Fruit fly (Drosophila melanogaster) whole organism, embryonic: ENCODE measurements around the gene CG46462.

Experiments
- Awh ChIP-seq: fragments of 200-800 bp; sonication (Bioruptor generic); IDR thresholded peaks from 2 replicates; pipeline ENCODE4, ENCODE4 v1.3.6; 2022; ENCODE audit warnings: missing biosample characterization, missing genetic modification characterization
- CG10321 ChIP-seq: fragments of 200-800 bp; sonication (Bioruptor generic); IDR thresholded peaks from 2 replicates; pipeline ENCODE4 v1.3.6; 2022; ENCODE audit warnings: missing biosample characterization, missing genetic modification characterization
- CG10543 ChIP-seq: fragments of 200-800 bp; sonication (Bioruptor generic); optimal IDR thresholded peaks from 3 replicates; lab custom pipeline; 2017; ENCODE audit warnings: missing biosample characterization, mild to moderate bottlenecking, missing genetic modification characterization, moderate library complexity
- CG12769 ChIP-seq: fragments of 200-800 bp; sonication (Bioruptor generic); optimal IDR thresholded peaks from 2 replicates; lab custom pipeline; 2019; ENCODE audit warnings: missing biosample characterization, mild to moderate bottlenecking, missing genetic modification characterization, moderate library complexity
- CG13296 ChIP-seq: fragments of 200-800 bp; sonication (Bioruptor generic); optimal IDR thresholded peaks from 3 replicates; lab custom pipeline; 2018; ENCODE audit warnings: missing biosample characterization, mild to moderate bottlenecking, missing genetic modification characterization
- CG13894 ChIP-seq: fragments of 200-800 bp; sonication (Bioruptor generic); optimal IDR thresholded peaks from 3 replicates; lab custom pipeline; 2018; ENCODE audit warnings: missing biosample characterization, mild to moderate bottlenecking, missing genetic modification characterization, moderate library complexity
- CG15514 ChIP-seq: fragments of 200-800 bp; sonication (Bioruptor generic); optimal IDR thresholded peaks from 3 replicates; lab custom pipeline; 2017; ENCODE audit warnings: missing biosample characterization, missing genetic modification characterization, mild to moderate bottlenecking, moderate library complexity, missing genetic modification reagents
- CG18599 ChIP-seq: fragments of 200-800 bp; sonication (Bioruptor generic); optimal IDR thresholded peaks from 3 replicates; lab custom pipeline; 2017; ENCODE audit warnings: missing biosample characterization, missing genetic modification characterization, mild to moderate bottlenecking, moderate library complexity, missing genetic modification reagents
- CG2199 ChIP-seq: fragments of 200-800 bp; sonication (Bioruptor generic); IDR thresholded peaks from 3 replicates; pipeline ENCODE4 v1.3.6; 2022; ENCODE audit warnings: missing biosample characterization, missing genetic modification characterization
- CG34224 ChIP-seq: fragments of 200-800 bp; sonication (Bioruptor generic); IDR thresholded peaks from 3 replicates; pipeline ENCODE4 v1.3.6; 2022; ENCODE audit warnings: missing biosample characterization, missing genetic modification characterization; ENCODE audit not compliant: partially characterized antibody
- CG34376 ChIP-seq: fragments of 200-800 bp; sonication (Bioruptor generic); optimal IDR thresholded peaks from 2 replicates; lab custom pipeline; 2018; ENCODE audit warnings: missing biosample characterization, mild to moderate bottlenecking, missing genetic modification characterization
- CG6254 ChIP-seq: fragments of 200-800 bp; sonication (Bioruptor generic); optimal IDR thresholded peaks from 3 replicates; lab custom pipeline; 2017; ENCODE audit warnings: mild to moderate bottlenecking, missing biosample characterization, missing genetic modification reagents, missing genetic modification characterization
- CG6272 ChIP-seq: fragments of 200-800 bp; sonication (Bioruptor generic); IDR thresholded peaks from 2 replicates; pipeline ENCODE4 v1.3.6; 2022; ENCODE audit warnings: missing biosample characterization, missing genetic modification characterization
- CG7372 ChIP-seq: fragments of 200-800 bp; sonication (Bioruptor generic); IDR thresholded peaks from 2 replicates; pipeline ENCODE4 v1.3.6; 2022; ENCODE audit warnings: missing biosample characterization, missing genetic modification characterization
- CG8924 ChIP-seq: fragments of 200-800 bp; optimal IDR thresholded peaks from 3 replicates; lab custom pipeline; 2019; ENCODE audit warnings: missing biosample characterization, mild to moderate bottlenecking, missing genetic modification characterization, moderate library complexity
- Deaf1 ChIP-seq: fragments of 200-800 bp; optimal IDR thresholded peaks from 3 replicates; lab custom pipeline; 2019; ENCODE audit warnings: missing biosample characterization, mild to moderate bottlenecking, missing genetic modification characterization, moderate library complexity
- Fer1 ChIP-seq: fragments of 200-800 bp; sonication (Bioruptor generic); optimal IDR thresholded peaks from 2 replicates; lab custom pipeline; 2017; ENCODE audit warnings: missing biosample characterization, mild to moderate bottlenecking, missing genetic modification characterization
- GATAe ChIP-seq: fragments of 200-800 bp; sonication (Bioruptor generic); conservative IDR thresholded peaks from 2 replicates; pipeline ENCODE4 v1.3.6; 2022; ENCODE audit warnings: missing biosample characterization, missing genetic modification characterization
- HmgZ ChIP-seq: fragments of 200-800 bp; sonication (Bioruptor generic); optimal IDR thresholded peaks from 2 replicates; lab custom pipeline; 2018; ENCODE audit warnings: missing biosample characterization, mild to moderate bottlenecking, missing genetic modification characterization
- Hr51 ChIP-seq, 2 experiments: fragments of 200-800 bp; sonication (Bioruptor generic); optimal IDR thresholded peaks; 2 replicates in 1 of 2; 3 replicates in 1 of 2; lab custom pipeline; 2016 to 2018; ENCODE audit warnings: missing biosample characterization in 2 of 2, missing genetic modification characterization in 2 of 2, mild to moderate bottlenecking in 1 of 2, moderate library complexity in 1 of 2
- Med ChIP-seq: fragments of 200-800 bp; sonication (Bioruptor generic); peaks from one replicate; lab custom pipeline; 2016; ENCODE audit warnings: missing biosample characterization, missing genetic modification characterization, mild to moderate bottlenecking, inconsistent platforms, moderate library complexity
- Pdp1 ChIP-seq, 2 experiments: fragments of 200-800 bp; sonication (Bioruptor generic); optimal IDR thresholded peaks; 3 replicates each; lab custom pipeline; 2016; ENCODE audit warnings: missing biosample characterization in 2 of 2, missing genetic modification characterization in 2 of 2, mild to moderate bottlenecking in 1 of 2, moderate library complexity in 1 of 2
- Ptx1 ChIP-seq: fragments of 200-800 bp; sonication (Bioruptor generic); IDR thresholded peaks from 2 replicates; pipeline ENCODE4 v1.3.6; 2022; ENCODE audit warnings: missing biosample characterization, missing genetic modification characterization
- ap ChIP-seq: fragments of 200-800 bp; sonication (Bioruptor generic); IDR thresholded peaks from 2 replicates; pipeline ENCODE4 v1.3.6; 2022; ENCODE audit warnings: missing biosample characterization, missing genetic modification characterization
- az2 ChIP-seq: fragments of 200-800 bp; sonication (Bioruptor generic); optimal IDR thresholded peaks from 3 replicates; lab custom pipeline; 2016; ENCODE audit warnings: missing biosample characterization, missing genetic modification characterization
- chinmo ChIP-seq: fragments of 200-800 bp; sonication (Bioruptor generic); IDR thresholded peaks from 4 replicates; pipeline ENCODE4 v1.3.6; 2022; ENCODE audit warnings: missing biosample characterization, missing genetic modification characterization; ENCODE audit not compliant: partially characterized antibody
- ci ChIP-seq: fragments of 200-800 bp; sonication (Bioruptor generic); IDR thresholded peaks from 3 replicates; pipeline ENCODE4 v1.3.6; 2022; ENCODE audit warnings: missing biosample characterization, missing genetic modification characterization
- corto ChIP-seq: fragments of 200-800 bp; sonication (Bioruptor generic); optimal IDR thresholded peaks from 2 replicates; lab custom pipeline; 2016; ENCODE audit warnings: missing biosample characterization, mild to moderate bottlenecking, missing genetic modification characterization, moderate library complexity
- cwo ChIP-seq: fragments of 200-800 bp; sonication (Bioruptor generic); optimal IDR thresholded peaks from 3 replicates; lab custom pipeline; 2017; ENCODE audit warnings: missing biosample characterization, missing genetic modification characterization, mild to moderate bottlenecking, moderate library complexity, missing genetic modification reagents
- disco-r ChIP-seq: fragments of 200-800 bp; sonication (Bioruptor generic); optimal IDR thresholded peaks from 2 replicates; lab custom pipeline; 2016; ENCODE audit warnings: missing biosample characterization, missing genetic modification characterization
- exex ChIP-seq: fragments of 200-800 bp; sonication (Bioruptor generic); optimal IDR thresholded peaks from 4 replicates; lab custom pipeline; 2018; ENCODE audit warnings: missing biosample characterization, mild to moderate bottlenecking, missing genetic modification characterization, moderate library complexity
- gcm ChIP-seq: fragments of 200-800 bp; sonication (Bioruptor generic); optimal IDR thresholded peaks from 2 replicates; lab custom pipeline; 2019; ENCODE audit warnings: missing biosample characterization, mild to moderate bottlenecking, missing genetic modification characterization, moderate library complexity
- grau ChIP-seq: fragments of 200-800 bp; optimal IDR thresholded peaks from 3 replicates; lab custom pipeline; 2019; ENCODE audit warnings: missing biosample characterization, mild to moderate bottlenecking, missing genetic modification characterization, moderate library complexity
- grn ChIP-seq: fragments of 200-800 bp; sonication (Bioruptor generic); optimal IDR thresholded peaks from 3 replicates; lab custom pipeline; 2017; ENCODE audit warnings: missing biosample characterization, missing genetic modification characterization
- lab ChIP-seq: fragments of 200-800 bp; sonication (Bioruptor generic); optimal IDR thresholded peaks from 3 replicates; lab custom pipeline; 2017; ENCODE audit warnings: missing biosample characterization, missing genetic modification characterization, mild to moderate bottlenecking, moderate library complexity, missing genetic modification reagents
- nom ChIP-seq: fragments of 200-800 bp; sonication (Bioruptor generic); optimal IDR thresholded peaks from 2 replicates; lab custom pipeline; 2017; ENCODE audit warnings: missing biosample characterization, missing genetic modification characterization, mild to moderate bottlenecking, moderate library complexity, missing genetic modification reagents
- oc ChIP-seq: fragments of 200-800 bp; sonication (Bioruptor generic); optimal IDR thresholded peaks from 2 replicates; lab custom pipeline; 2018; ENCODE audit warnings: missing biosample characterization, mild to moderate bottlenecking, missing genetic modification characterization, moderate library complexity
- pfk ChIP-seq: fragments of 200-800 bp; sonication (Bioruptor generic); optimal IDR thresholded peaks from 2 replicates; lab custom pipeline; 2018; ENCODE audit warnings: missing biosample characterization, mild to moderate bottlenecking, missing genetic modification characterization, moderate library complexity
- ro ChIP-seq: fragments of 200-800 bp; sonication (Bioruptor generic); IDR thresholded peaks from 2 replicates; pipeline ENCODE4 v1.3.6; 2022; ENCODE audit warnings: missing biosample characterization, missing genetic modification characterization
- sens ChIP-seq: fragments of 200-800 bp; sonication (Bioruptor generic); peaks from one replicate; lab custom pipeline; 2016; ENCODE audit warnings: missing biosample characterization, missing genetic modification characterization
- sqz ChIP-seq: fragments of 200-800 bp; sonication (Bioruptor generic); optimal IDR thresholded peaks from 3 replicates; lab custom pipeline; 2018; ENCODE audit warnings: missing biosample characterization, mild to moderate bottlenecking, missing genetic modification characterization
- tll ChIP-seq, 2 experiments: fragments of 200-800 bp in 1 of 2; fragments of >200 bp in 1 of 2; sonication (Bioruptor generic) in 1 of 2; optimal IDR thresholded peaks; 2 replicates each; lab custom pipeline; 2017 to 2019; ENCODE audit warnings: missing biosample characterization in 2 of 2, missing genetic modification characterization in 2 of 2, mild to moderate bottlenecking in 1 of 2, moderate library complexity in 1 of 2
- yki ChIP-seq: fragments of >200 bp; optimal IDR thresholded peaks from 3 replicates; lab custom pipeline; 2018

Gene CG46462

DNA sequence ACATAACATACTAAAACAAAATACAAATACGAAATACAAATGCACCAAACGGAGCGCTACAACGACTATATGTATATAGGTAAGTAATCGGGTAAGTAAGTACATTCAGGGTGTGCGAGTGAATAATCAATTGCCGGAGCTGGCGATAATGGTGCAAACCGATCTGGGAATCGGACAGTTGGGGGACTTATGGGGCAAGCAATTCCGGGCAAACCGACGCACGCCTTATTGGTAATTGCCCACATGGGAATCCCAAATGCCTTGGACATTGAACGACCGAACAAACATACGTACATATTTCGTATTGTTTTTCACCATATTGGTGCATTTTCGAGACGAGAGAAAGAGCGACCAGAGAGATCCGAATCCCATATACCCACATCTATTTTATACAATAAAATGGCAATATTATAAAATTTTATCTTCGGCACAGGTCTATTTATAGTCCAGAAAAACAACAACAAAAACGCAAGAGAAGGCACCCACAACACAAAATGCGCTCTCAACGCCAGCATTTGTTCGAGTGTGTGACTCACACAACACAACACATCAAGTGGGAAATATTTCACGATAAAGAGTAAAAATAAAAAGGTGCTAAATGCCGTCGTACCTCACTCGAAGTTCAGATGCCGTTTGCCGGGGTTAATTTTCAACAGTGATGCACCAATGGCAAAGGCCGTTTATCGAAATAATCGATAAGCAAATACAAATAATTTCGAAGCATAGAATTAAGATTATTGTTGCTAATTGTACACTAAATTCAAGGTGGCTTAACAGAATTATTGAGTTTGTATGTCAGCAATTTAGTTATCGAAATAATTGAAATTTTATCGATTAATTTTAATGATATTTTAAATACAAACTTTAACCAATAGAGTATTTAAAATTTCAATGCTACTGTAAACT is 31.1 kb upstream of the CG46462 start (continued):
- TF ChIP-seq grau (tag; lab: Kevin White, UChicago) (peak; percentile 24), CG10321 (no peak), CG10543 (GFP tag; lab: Kevin White, UChicago) (peak; percentile 6), ci (GFP tag; lab: Robert Waterston, UW) (0 out of 3 replicates have a peak, but pooled peaks have one; percentile 24), CG34224 (GFP tag; lab: Robert Waterston, UW) (peak; percentile 34; the same call in 2 of the 3 replicates), corto (GFP tag; lab: Kevin White, UChicago) (peak; percentile 7), yki (lab: Kevin White, UChicago) (no peak), nom (GFP tag; lab: Kevin White, UChicago) (peak; percentile 36), Pdp1 (GFP tag; optimal IDR thresholded peaks at IDR 0.05; lab: Kevin White, UChicago) (peak in 1 of 2 experiments; percentile 9), Med (GFP tag; lab: Kevin White, UChicago) (peak; percentile 37), ro (GFP tag; lab: Robert Waterston, UW) (no peak), sens (GFP tag; lab: Kevin White, UChicago) (peak; percentile 74), CG8924 (tag; lab: Kevin White, UChicago) (no peak), Ptx1 (no peak)

DNA sequence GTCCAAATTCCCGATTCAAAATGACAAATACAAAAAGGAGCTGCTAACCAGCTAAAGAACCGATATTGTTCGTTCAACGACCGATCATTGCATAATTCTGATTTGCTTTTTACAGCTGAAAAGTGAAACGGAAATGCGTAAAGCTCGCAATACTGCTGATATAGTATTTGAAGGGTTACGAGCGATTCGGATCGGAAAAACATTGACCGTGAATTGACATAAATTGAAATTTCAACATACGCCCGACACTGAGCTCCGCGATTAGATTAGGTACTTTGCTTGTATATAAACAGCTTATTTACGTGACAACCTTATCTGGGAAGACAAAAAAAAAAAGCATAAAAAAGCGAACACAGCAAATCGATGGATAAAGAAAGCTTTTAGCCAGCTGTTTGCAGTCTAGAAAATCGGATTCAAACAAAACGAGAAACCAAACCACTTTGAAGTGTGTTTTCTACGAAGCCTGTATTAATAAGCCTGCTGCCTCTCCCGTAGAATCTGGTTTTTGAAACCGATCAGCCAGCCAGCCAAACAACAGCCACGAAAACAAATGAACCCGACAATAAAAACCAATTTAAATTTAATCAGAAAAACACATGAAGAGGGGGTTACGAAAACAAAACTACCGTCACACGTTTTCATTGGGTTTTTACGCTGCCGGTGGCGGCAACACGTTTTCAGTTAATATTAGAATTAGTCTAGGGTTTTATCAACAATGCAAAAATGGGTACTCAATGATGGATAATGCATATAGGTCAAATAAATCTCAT is 29.8 kb upstream of the CG46462 start:
- peak; percentile 17 for TF ChIP-seq CG13296 (GFP tag; lab: Kevin White, UChicago)
- peak; percentile 79; the same call in 2 of the 4 replicates for TF ChIP-seq chinmo (GFP tag; lab: Robert Waterston, UW)
- TF ChIP-seq oc (tag; lab: Kevin White, UChicago): peak; percentile 47
- TF ChIP-seq gcm (GFP tag; lab: Kevin White, UChicago): no peak
- peak; percentile 79 for TF ChIP-seq exex (tag; lab: Kevin White, UChicago)
- peak; percentile 84 for TF ChIP-seq CG34376 (GFP tag; lab: Kevin White, UChicago)
- TF ChIP-seq Pdp1 (GFP tag; optimal IDR thresholded peaks at IDR 0.05; lab: Kevin White, UChicago): peak in 1 of 2 experiments; percentile 96
- TF ChIP-seq cwo (GFP tag; lab: Kevin White, UChicago): peak; percentile 82
- peak; percentile 28 for TF ChIP-seq CG18599 (GFP tag; lab: Kevin White, UChicago)
- peak; percentile 68 for TF ChIP-seq CG10543 (GFP tag; lab: Kevin White, UChicago)
- peak; percentile 50 for TF ChIP-seq CG13894
- peak; percentile 57 for TF ChIP-seq pfk
- TF ChIP-seq disco-r (GFP tag; lab: Kevin White, UChicago): no peak
- TF ChIP-seq CG2199 (GFP tag; lab: Robert Waterston, UW): no peak
- TF ChIP-seq HmgZ: peak; percentile 30
- TF ChIP-seq GATAe: peak; percentile 32; the same call in 1 of the 2 replicates
- no peak for TF ChIP-seq Hr51 (GFP tag; optimal IDR thresholded peaks at IDR 0.05; lab: Kevin White, UChicago)
- no peak for TF ChIP-seq ap
- TF ChIP-seq CG12769 (tag; lab: Kevin White, UChicago): peak; percentile 16
- TF ChIP-seq az2: no peak
- TF ChIP-seq CG6254 (GFP tag; lab: Kevin White, UChicago): no peak
- no peak for TF ChIP-seq ci (GFP tag; lab: Robert Waterston, UW)
- TF ChIP-seq Deaf1 (tag; lab: Kevin White, UChicago): peak; percentile 30
- peak; percentile 67 for TF ChIP-seq grn
- TF ChIP-seq lab: peak; percentile 17
- peak; percentile 40 for TF ChIP-seq sqz
- TF ChIP-seq tll (GFP tag; optimal IDR thresholded peaks at IDR 0.05; lab: Kevin White, UChicago): no peak
- TF ChIP-seq Fer1 (GFP tag; lab: Kevin White, UChicago): peak; percentile 16
- 0 out of 2 replicates have a peak, but pooled peaks have one; percentile 65 for TF ChIP-seq Awh (GFP tag; lab: Robert Waterston, UW)
- TF ChIP-seq CG15514: no peak
- TF ChIP-seq CG7372: no peak
- no peak for TF ChIP-seq CG6272 (GFP tag; lab: Robert Waterston, UW)
